Worm (Caenorhabditis elegans) whole organism, L1 larva: ENCODE results near the gene lpr-3.

Source experiments
- efl-1 ChIP-seq, 4 experiments: fragments of 150-350 bp; optimal IDR thresholded peaks in 3 of 4; peaks in 1 of 4; 1 replicate in 1 of 4; 2 replicates in 3 of 4; lab custom pipeline; 2014; ENCODE audit warnings: missing biosample characterization in 2 of 4, missing genetic modification characterization in 2 of 4, missing genetic modification reagents in 2 of 4
- mep-1 ChIP-seq: fragments of 150-350 bp; optimal IDR thresholded peaks from 2 replicates; lab custom pipeline; 2014; ENCODE audit warnings: missing biosample characterization, missing genetic modification characterization
- nhr-84 ChIP-seq: sonication (generic microtip); optimal IDR thresholded peaks from 2 replicates; lab custom pipeline; 2017; ENCODE audit warnings: missing biosample characterization, missing genetic modification characterization
- snu-23 ChIP-seq: sonication (generic microtip); optimal IDR thresholded peaks from 2 replicates; lab custom pipeline; 2016; ENCODE audit warnings: missing genetic modification characterization, missing compliant biosample characterization
- unc-86 ChIP-seq: sonication (generic microtip); optimal IDR thresholded peaks from 2 replicates; lab custom pipeline; 2016; ENCODE audit warnings: missing genetic modification characterization, missing compliant biosample characterization
- xbp-1 ChIP-seq: sonication (generic microtip); optimal IDR thresholded peaks from 2 replicates; lab custom pipeline; 2016; ENCODE audit warnings: missing genetic modification characterization, missing compliant biosample characterization

ce11 chrX:11068334-11068733 lies 11.1 kb downstream of the lpr-3 start, which contains the start of gene apt-9:
- no peak for TF ChIP-seq snu-23 (GFP tag; lab: Kevin White, UChicago)
- TF ChIP-seq efl-1 (optimal IDR thresholded peaks at IDR 0.05; lab: Kevin White, UChicago): no peak
- TF ChIP-seq efl-1 (GFP tag; optimal IDR thresholded peaks at IDR 0.05 in 1 of 2; lab: Kevin White, UChicago): no peak
- no peak for TF ChIP-seq unc-86
- no peak for TF ChIP-seq mep-1 (tag; lab: Kevin White, UChicago)
- TF ChIP-seq xbp-1 (tag; lab: Kevin White, UChicago): no peak
- no peak for TF ChIP-seq nhr-84 (tag; lab: Kevin White, UChicago)
